Worm (Caenorhabditis elegans) whole organism, late embryonic: Measurements from ENCODE around the gene srh-209.

ENCODE experiments used
- T23F11.4 ChIP-seq: fragments of 200-800 bp; sonication (Bioruptor generic); optimal IDR thresholded peaks from 2 replicates; lab custom pipeline; 2018; ENCODE audit warnings: mild to moderate bottlenecking, missing genetic modification characterization, missing compliant biosample characterization
- fax-1 ChIP-seq: sonication (generic microtip); optimal IDR thresholded peaks from 2 replicates; lab custom pipeline; 2016; ENCODE audit warnings: missing genotype, missing genetic modification characterization, missing compliant biosample characterization
- lin-11 ChIP-seq: fragments of 200-800 bp; sonication (Bioruptor generic); optimal IDR thresholded peaks from 2 replicates; lab custom pipeline; 2018; ENCODE audit warnings: mild to moderate bottlenecking, missing genetic modification characterization, missing compliant biosample characterization
- nhr-11 ChIP-seq: fragments of 150-350 bp; optimal IDR thresholded peaks from 2 replicates; lab custom pipeline; 2014; ENCODE audit warnings: missing biosample characterization, missing genetic modification characterization
- pag-3 ChIP-seq: sonication (generic microtip); optimal IDR thresholded peaks from 2 replicates; lab custom pipeline; 2016; ENCODE audit warnings: missing compliant biosample characterization, missing genetic modification characterization, borderline replicate concordance
- tbx-2 ChIP-seq: sonication (generic microtip); optimal IDR thresholded peaks from 2 replicates; lab custom pipeline; 2016; ENCODE audit warnings: missing genetic modification characterization, missing compliant biosample characterization

DNA sequence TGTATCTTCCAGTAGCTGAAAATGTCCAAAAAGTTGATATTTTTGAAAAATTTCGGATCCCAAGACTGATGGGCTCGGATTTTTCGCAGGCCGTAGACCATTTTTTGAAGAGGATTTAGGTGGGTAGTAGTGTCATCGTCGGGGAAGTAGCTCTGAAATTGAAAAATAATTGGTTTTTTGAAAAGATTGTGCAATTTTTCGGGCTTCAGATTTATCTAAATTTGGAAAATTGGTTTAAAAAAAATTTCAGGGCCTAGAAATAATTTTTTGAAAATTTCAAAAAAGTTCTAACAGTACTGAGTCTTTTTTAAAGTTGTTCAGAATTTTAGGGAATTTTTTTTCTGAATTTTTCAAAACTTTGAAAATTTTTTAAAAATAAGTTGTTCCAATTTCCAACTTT lies 22.1 kb downstream of the srh-209 start, which contains the start of gene nhr-288:
- no peak for TF ChIP-seq fax-1 (tag; lab: Kevin White, UChicago)
- no peak for TF ChIP-seq nhr-11 (tag; lab: Kevin White, UChicago)
- no peak for TF ChIP-seq lin-11 (tag; lab: Kevin White, UChicago)
- TF ChIP-seq T23F11.4 = no peak
- TF ChIP-seq tbx-2 (tag; lab: Kevin White, UChicago) = no peak
- no peak for TF ChIP-seq pag-3 (tag; lab: Kevin White, UChicago)
